Fruit fly (Drosophila melanogaster) Kc167 (cell line): ENCODE results near the gene CG43407.

Source experiments
- Myc ChIP-seq: fragments of >200 bp; optimal IDR thresholded peaks from 2 replicates; lab custom pipeline; 2017; ENCODE audit warnings: missing external identifiers
- h ChIP-seq: fragments of >200 bp; optimal IDR thresholded peaks from 3 replicates; lab custom pipeline; 2018; ENCODE audit warnings: missing external identifiers
- insv ChIP-seq: fragments of >200 bp; optimal IDR thresholded peaks from 3 replicates; lab custom pipeline; 2018; ENCODE audit warnings: missing external identifiers
- ttk ChIP-seq: sonication (Bioruptor generic); optimal IDR thresholded peaks from 2 replicates; lab custom pipeline; 2017; ENCODE audit warnings: missing external identifiers

- TF ChIP-seq Myc (lab: Kevin White, UChicago) (no peak), h (lab: Kevin White, UChicago) (no peak), ttk (lab: Kevin White, UChicago) (no peak), insv (lab: Kevin White, UChicago) (no peak)
These were observed 34.4 kb upstream of the CG43407 start for dm6 chr3L:19087369-19088275.
